Fruit fly (Drosophila melanogaster) whole organism, wandering third instar larva: ENCODE measurements around the gene betaTub97EF.

Experiments used
- Abd-B ChIP-seq: fragments of >200 bp; optimal IDR thresholded peaks from 2 replicates; lab custom pipeline; 2017; ENCODE audit warnings: missing biosample characterization, missing genetic modification characterization
- CG32264 ChIP-seq: fragments of 200-800 bp; sonication (Bioruptor generic); optimal IDR thresholded peaks from 2 replicates; lab custom pipeline; 2016; ENCODE audit warnings: missing biosample characterization, missing genetic modification characterization
- CG9705 ChIP-seq: fragments of 200-800 bp; sonication (Bioruptor generic); optimal IDR thresholded peaks from 2 replicates; lab custom pipeline; 2018; ENCODE audit warnings: missing biosample characterization, mild to moderate bottlenecking, missing genetic modification characterization
- CrebA ChIP-seq: fragments of 200-800 bp; sonication (Bioruptor generic); optimal IDR thresholded peaks from 2 replicates; lab custom pipeline; 2016; ENCODE audit warnings: missing biosample characterization, mild to moderate bottlenecking, missing genetic modification characterization, borderline replicate concordance
- Dfd ChIP-seq: fragments of >200 bp; optimal IDR thresholded peaks from 2 replicates; lab custom pipeline; 2017; ENCODE audit warnings: missing biosample characterization, missing genetic modification characterization
- Dif ChIP-seq: fragments of 200-275, 200-300 bp; sonication (Bioruptor generic); optimal IDR thresholded peaks from 2 replicates; lab custom pipeline; 2018; ENCODE audit warnings: missing biosample characterization, missing genetic modification characterization; ENCODE audit not compliant: partially characterized antibody
- GATAd ChIP-seq: sonication (Bioruptor generic); optimal IDR thresholded peaks from 2 replicates; lab custom pipeline; 2016; ENCODE audit warnings: missing biosample characterization, missing genetic modification characterization
- HLH106 ChIP-seq: fragments of 200-800 bp; optimal IDR thresholded peaks from 3 replicates; lab custom pipeline; 2019; ENCODE audit warnings: missing biosample characterization, mild to moderate bottlenecking, missing genetic modification characterization, moderate library complexity
- Hnf4 ChIP-seq: fragments of 200-800 bp; sonication (Bioruptor generic); optimal IDR thresholded peaks from 2 replicates; lab custom pipeline; 2016; ENCODE audit warnings: missing biosample characterization, mild to moderate bottlenecking, missing genetic modification characterization
- Hr78 ChIP-seq: fragments of >200 bp; optimal IDR thresholded peaks from 2 replicates; lab custom pipeline; 2017; ENCODE audit warnings: missing biosample characterization, missing genetic modification characterization
- Hr83 ChIP-seq: fragments of 200-300 bp; sonication (Bioruptor generic); optimal IDR thresholded peaks from 2 replicates; lab custom pipeline; 2016; ENCODE audit warnings: missing biosample characterization, mild to moderate bottlenecking, missing genetic modification characterization, moderate library complexity; ENCODE audit not compliant: poor library complexity, severe bottlenecking
- Jra ChIP-seq: sonication (Bioruptor generic); optimal IDR thresholded peaks from 2 replicates; lab custom pipeline; 2016; ENCODE audit warnings: missing biosample characterization, missing genetic modification characterization
- Mio ChIP-seq: sonication (Bioruptor generic); optimal IDR thresholded peaks from 2 replicates; lab custom pipeline; 2016; ENCODE audit warnings: missing biosample characterization, missing genetic modification characterization
- Myc ChIP-seq: fragments of >200 bp; optimal IDR thresholded peaks from 2 replicates; lab custom pipeline; 2017
- N ChIP-seq: fragments of >200 bp; optimal IDR thresholded peaks from 2 replicates; lab custom pipeline; 2018; ENCODE audit warnings: missing biosample characterization, missing external identifiers, missing genetic modification characterization
- OdsH ChIP-seq: fragments of 200-800 bp; sonication (Bioruptor generic); optimal IDR thresholded peaks from 2 replicates; lab custom pipeline; 2016; ENCODE audit warnings: missing biosample characterization, mild to moderate bottlenecking, missing genetic modification characterization
- Rel ChIP-seq, 2 experiments: fragments of 200-800 bp; sonication (Bioruptor generic) in 1 of 2; optimal IDR thresholded peaks; 2 replicates in 1 of 2; 3 replicates in 1 of 2; lab custom pipeline; 2016 to 2019; ENCODE audit warnings: mild to moderate bottlenecking in 2 of 2, missing biosample characterization in 2 of 2, missing genetic modification characterization in 2 of 2, moderate library complexity in 1 of 2
- Sp1 ChIP-seq: fragments of 200-800 bp; sonication (Bioruptor generic); optimal IDR thresholded peaks from 3 replicates; lab custom pipeline; 2019; ENCODE audit warnings: missing biosample characterization, mild to moderate bottlenecking, missing genetic modification characterization, moderate library complexity
- Vsx2 ChIP-seq: fragments of 200-300, 225-300 bp; sonication (Bioruptor generic); optimal IDR thresholded peaks from 2 replicates; lab custom pipeline; 2018; ENCODE audit warnings: missing biosample characterization, missing genetic modification characterization; ENCODE audit not compliant: partially characterized antibody
- br ChIP-seq: fragments of 200-800 bp; sonication (Bioruptor generic); optimal IDR thresholded peaks from 2 replicates; lab custom pipeline; 2016; ENCODE audit warnings: missing biosample characterization, missing genetic modification characterization
- dl ChIP-seq, 2 experiments: fragments of 175-275, 200-275 bp in 1 of 2; fragments of 200-275 bp in 1 of 2; sonication (Bioruptor generic); optimal IDR thresholded peaks; lab custom pipeline; 2018; ENCODE audit warnings: mild to moderate bottlenecking in 2 of 2, missing biosample characterization in 2 of 2, missing genetic modification characterization in 2 of 2, moderate library complexity in 2 of 2; ENCODE audit not compliant: partially characterized antibody in 2 of 2, insufficient read depth in 1 of 2
- dmrt93B ChIP-seq: fragments of 200-800 bp; sonication (Bioruptor generic); optimal IDR thresholded peaks from 2 replicates; lab custom pipeline; 2018; ENCODE audit warnings: missing biosample characterization, mild to moderate bottlenecking, missing genetic modification characterization
- dsf ChIP-seq: sonication (Bioruptor generic); optimal IDR thresholded peaks from 2 replicates; lab custom pipeline; 2016; ENCODE audit warnings: missing biosample characterization, missing genetic modification characterization, borderline replicate concordance
- ey ChIP-seq: fragments of 200-800 bp; sonication (Bioruptor generic); optimal IDR thresholded peaks from 2 replicates; lab custom pipeline; 2016; ENCODE audit warnings: missing biosample characterization, missing genetic modification characterization
- foxo ChIP-seq, 2 experiments: fragments of 200-800 bp; sonication (Bioruptor generic); optimal IDR thresholded peaks; 2 replicates in 1 of 2; 3 replicates in 1 of 2; lab custom pipeline; 2016 to 2017; ENCODE audit warnings: missing biosample characterization in 2 of 2, missing genetic modification characterization in 2 of 2
- fru ChIP-seq: fragments of 200-800 bp; sonication (Bioruptor generic); optimal IDR thresholded peaks from 3 replicates; lab custom pipeline; 2016; ENCODE audit warnings: missing biosample characterization, mild to moderate bottlenecking, missing genetic modification characterization
- h ChIP-seq: fragments of 200-800 bp; sonication (Bioruptor generic); optimal IDR thresholded peaks from 3 replicates; lab custom pipeline; 2016; ENCODE audit warnings: missing biosample characterization, mild to moderate bottlenecking, missing genetic modification characterization
- jim ChIP-seq: fragments of 175-275, 200-325 bp; sonication (Bioruptor generic); optimal IDR thresholded peaks from 2 replicates; lab custom pipeline; 2016; ENCODE audit warnings: missing biosample characterization, mild to moderate bottlenecking, missing genetic modification characterization
- lola ChIP-seq: fragments of >200 bp; optimal IDR thresholded peaks from 2 replicates; lab custom pipeline; 2017; ENCODE audit warnings: missing biosample characterization, missing genetic modification characterization
- pan ChIP-seq: fragments of >200 bp; optimal IDR thresholded peaks from 2 replicates; lab custom pipeline; 2017
- psq ChIP-seq: fragments of 200-800 bp; sonication (Bioruptor generic); optimal IDR thresholded peaks from 3 replicates; lab custom pipeline; 2017; ENCODE audit warnings: missing biosample characterization, mild to moderate bottlenecking, missing genetic modification characterization, moderate library complexity
- rgr ChIP-seq: fragments of 200-800 bp; sonication (Bioruptor generic); optimal IDR thresholded peaks from 3 replicates; lab custom pipeline; 2016; ENCODE audit warnings: missing biosample characterization, mild to moderate bottlenecking, missing genetic modification characterization
- sage ChIP-seq: fragments of 200-800 bp; sonication (Bioruptor generic); optimal IDR thresholded peaks from 2 replicates; lab custom pipeline; 2016; ENCODE audit warnings: missing biosample characterization, mild to moderate bottlenecking, missing genetic modification characterization
- sv ChIP-seq: fragments of 200-800 bp; sonication (Bioruptor generic); optimal IDR thresholded peaks from 3 replicates; lab custom pipeline; 2016; ENCODE audit warnings: missing biosample characterization, missing genetic modification characterization
- tai ChIP-seq: sonication (Bioruptor generic); optimal IDR thresholded peaks from 2 replicates; lab custom pipeline; 2016; ENCODE audit warnings: missing biosample characterization, missing genetic modification characterization
- usp ChIP-seq: fragments of >200 bp; optimal IDR thresholded peaks from 2 replicates; lab custom pipeline; 2017; ENCODE audit warnings: missing biosample characterization, missing genetic modification characterization
- woc ChIP-seq: sonication (Bioruptor generic); optimal IDR thresholded peaks from 2 replicates; lab custom pipeline; 2016; ENCODE audit warnings: missing biosample characterization, mild to moderate bottlenecking, missing genetic modification characterization

betaTub97EF gene

DNA sequence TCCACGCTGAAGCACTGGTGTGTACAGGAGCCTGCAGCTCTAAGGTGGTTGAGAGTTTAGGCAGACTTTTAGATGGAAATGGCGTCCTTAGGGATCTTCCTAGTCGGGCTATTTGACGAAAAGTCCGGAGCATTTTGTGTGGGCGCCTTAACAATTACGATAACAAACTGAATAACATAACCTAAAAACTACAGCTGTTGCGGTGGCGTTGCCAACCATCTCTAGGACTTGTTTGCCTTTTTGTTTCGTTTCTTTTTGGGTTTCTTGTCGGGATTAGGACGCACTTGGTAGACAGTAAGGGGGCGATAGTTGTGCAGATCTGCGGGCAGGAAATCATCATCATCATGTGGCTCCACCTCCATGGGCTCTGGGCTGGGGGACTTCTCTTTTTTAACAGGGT lies 30.2 kb downstream of the betaTub97EF start:
- TF ChIP-seq h (GFP tag; lab: Kevin White, UChicago) (no peak), fru (GFP tag; lab: Kevin White, UChicago) (no peak), tai (no peak), lola (no peak), usp (GFP tag; lab: Kevin White, UChicago) (no peak), woc (no peak), psq (GFP tag; lab: Kevin White, UChicago) (no peak), GATAd (GFP tag; lab: Kevin White, UChicago) (no peak), Jra (no peak), Hr83 (GFP tag; lab: Kevin White, UChicago) (no peak), Vsx2 (GFP tag; lab: Kevin White, UChicago) (no peak), Dif (GFP tag; lab: Kevin White, UChicago) (no peak), dmrt93B (no peak)

DNA sequence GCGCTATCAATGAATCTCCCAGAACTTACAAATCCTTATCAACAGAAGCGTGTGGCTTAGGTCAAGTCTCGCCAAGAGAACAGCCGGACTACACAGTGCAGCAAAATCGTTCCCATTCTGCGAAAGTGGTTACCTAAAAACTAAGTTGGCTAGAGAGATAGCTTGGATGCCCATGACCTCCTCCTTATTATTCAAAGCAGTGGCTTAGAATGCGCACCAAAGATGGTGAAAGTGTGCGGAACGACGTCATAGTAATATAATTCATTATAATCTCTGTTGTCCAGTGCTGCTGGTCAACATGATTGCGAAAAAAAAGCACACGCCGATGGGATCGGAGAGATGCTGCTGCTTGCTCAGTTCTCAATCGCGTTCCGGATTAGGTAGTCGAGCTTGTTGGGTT lies 33.7 kb downstream of the betaTub97EF start, which contains the start of gene Nep7:
Gene Nep7, plus strand, starts transcription at position 385 of the 400 bp plus-strand sequence.
- TF ChIP-seq Rel (GFP tag; optimal IDR thresholded peaks at IDR 0.05; lab: Kevin White, UChicago): no peak
- TF ChIP-seq Rel (tag; optimal IDR thresholded peaks at IDR 0.05; lab: Kevin White, UChicago): peak; percentile 82
- TF ChIP-seq GATAd (GFP tag; lab: Kevin White, UChicago): no peak
- TF ChIP-seq br (GFP tag; lab: Kevin White, UChicago): no peak
- TF ChIP-seq Hr83 (GFP tag; lab: Kevin White, UChicago): no peak
- TF ChIP-seq HLH106 (tag; lab: Kevin White, UChicago): peak; percentile 10
- no peak for TF ChIP-seq dmrt93B
- no peak for TF ChIP-seq h (GFP tag; lab: Kevin White, UChicago)
- no peak for TF ChIP-seq Abd-B (GFP tag; lab: Kevin White, UChicago)
- TF ChIP-seq sv (GFP tag; lab: Kevin White, UChicago): no peak
- no peak for TF ChIP-seq CrebA
- TF ChIP-seq Mio (GFP tag; lab: Kevin White, UChicago): no peak
- TF ChIP-seq pan (lab: Kevin White, UChicago): no peak

DNA sequence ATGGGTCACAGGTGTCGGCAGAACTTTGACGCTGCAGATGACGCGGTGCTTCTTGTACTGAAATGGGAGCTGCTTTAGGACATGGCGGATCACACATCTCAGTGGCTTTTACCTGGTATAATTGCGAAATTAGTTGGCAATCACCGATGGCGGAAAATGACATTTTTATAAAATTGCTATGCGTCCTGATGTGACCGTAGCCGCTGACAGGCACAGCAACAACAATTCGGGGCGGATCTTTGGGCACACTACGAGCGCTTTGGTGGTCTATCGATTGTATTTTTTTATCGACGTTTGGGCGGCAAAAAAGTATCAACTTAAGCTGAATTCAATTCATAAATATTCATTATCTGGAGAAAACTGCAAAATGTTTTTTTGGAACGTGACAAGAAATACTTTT lies 34.3 kb downstream of the betaTub97EF start, which contains the start of gene CG4951:
Gene CG4951, minus strand, starts transcription at position 223 of the 400 bp plus-strand sequence.
- TF ChIP-seq Hr83 (GFP tag; lab: Kevin White, UChicago) (no peak), OdsH (GFP tag; lab: Kevin White, UChicago) (no peak), HLH106 (tag; lab: Kevin White, UChicago) (no peak), dsf (GFP tag; lab: Kevin White, UChicago) (no peak), CG9705 (GFP tag; lab: Kevin White, UChicago) (no peak), foxo (GFP tag; optimal IDR thresholded peaks at IDR 0.05; lab: Kevin White, UChicago) (no peak), ey (GFP tag; lab: Kevin White, UChicago) (no peak), lola (no peak), woc (no peak), rgr (GFP tag; lab: Kevin White, UChicago) (no peak), Abd-B (GFP tag; lab: Kevin White, UChicago) (no peak)

DNA sequence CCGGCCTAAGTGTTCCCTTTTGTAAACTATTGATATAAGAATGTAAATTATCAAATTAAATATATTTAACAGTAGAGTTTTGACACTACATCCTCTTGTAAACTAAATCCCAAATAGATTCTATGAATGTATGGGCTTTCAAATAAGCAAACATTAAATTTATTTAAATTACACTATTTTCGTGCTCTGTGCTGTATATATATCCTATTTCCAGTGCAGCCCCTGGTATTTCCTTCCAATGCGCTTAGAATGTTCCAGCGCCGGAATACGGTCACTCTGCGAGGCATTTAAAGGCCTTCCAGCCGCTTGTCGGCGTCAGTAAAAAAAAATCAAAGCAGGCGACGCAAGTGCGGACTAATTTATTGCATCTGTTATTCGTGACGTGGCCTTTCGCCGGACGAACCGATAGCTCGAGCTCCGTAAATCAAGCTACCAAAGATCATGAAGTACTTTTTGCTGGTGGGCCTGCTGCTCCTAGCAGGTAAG lies 39.7 kb downstream of the betaTub97EF start, which contains the start of gene Gp93:
Gene Gp93, plus strand, starts transcription at position 291 of the 486 bp plus-strand sequence.
- no peak for TF ChIP-seq Hr78
- TF ChIP-seq Hr83 (GFP tag; lab: Kevin White, UChicago): peak; percentile 41
- no peak for TF ChIP-seq jim (GFP tag; lab: Kevin White, UChicago)
- peak; percentile 69 for TF ChIP-seq Sp1 (GFP tag; lab: Kevin White, UChicago)
- TF ChIP-seq dl (GFP tag; optimal IDR thresholded peaks at IDR 0.05; lab: Kevin White, UChicago; ENCODE audit: insufficient read depth in 1 of 2, partially characterized antibody in 2 of 2): no peak
- no peak for TF ChIP-seq Rel (GFP tag; optimal IDR thresholded peaks at IDR 0.05; lab: Kevin White, UChicago)
- peak; percentile 34 for TF ChIP-seq Rel (tag; optimal IDR thresholded peaks at IDR 0.05; lab: Kevin White, UChicago)
- peak; percentile 45 for TF ChIP-seq CG9705 (GFP tag; lab: Kevin White, UChicago)
- TF ChIP-seq Mio (GFP tag; lab: Kevin White, UChicago): no peak
- no peak for TF ChIP-seq Abd-B (GFP tag; lab: Kevin White, UChicago)
- peak; percentile 44 for TF ChIP-seq ey (GFP tag; lab: Kevin White, UChicago)
- no peak for TF ChIP-seq foxo (GFP tag; optimal IDR thresholded peaks at IDR 0.05; lab: Kevin White, UChicago)
- no peak for TF ChIP-seq Hnf4
- peak; percentile 74 for TF ChIP-seq HLH106 (tag; lab: Kevin White, UChicago)
- TF ChIP-seq Dif (GFP tag; lab: Kevin White, UChicago): peak; percentile 38
- no peak for TF ChIP-seq usp (GFP tag; lab: Kevin White, UChicago)
- no peak for TF ChIP-seq Dfd
- TF ChIP-seq dsf (GFP tag; lab: Kevin White, UChicago): no peak
- TF ChIP-seq dmrt93B: no peak
- no peak for TF ChIP-seq N (GFP tag; lab: Kevin White, UChicago)
- TF ChIP-seq lola: no peak
- TF ChIP-seq br (GFP tag; lab: Kevin White, UChicago): no peak
- peak; percentile 39 for TF ChIP-seq OdsH (GFP tag; lab: Kevin White, UChicago)
- TF ChIP-seq Vsx2 (GFP tag; lab: Kevin White, UChicago): no peak
- no peak for TF ChIP-seq woc
- no peak for TF ChIP-seq pan (lab: Kevin White, UChicago)
- no peak for TF ChIP-seq tai
- TF ChIP-seq GATAd (GFP tag; lab: Kevin White, UChicago): no peak
- TF ChIP-seq CG32264 (GFP tag; lab: Kevin White, UChicago): no peak
- TF ChIP-seq Myc (lab: Kevin White, UChicago): no peak
- TF ChIP-seq h (GFP tag; lab: Kevin White, UChicago): no peak
- no peak for TF ChIP-seq Jra
- TF ChIP-seq fru (GFP tag; lab: Kevin White, UChicago): no peak
- TF ChIP-seq psq (GFP tag; lab: Kevin White, UChicago): peak; percentile 27
- no peak for TF ChIP-seq sage (GFP tag; lab: Kevin White, UChicago)
- TF ChIP-seq sv (GFP tag; lab: Kevin White, UChicago): no peak
- TF ChIP-seq CrebA: no peak
